Fruit fly (Drosophila melanogaster) whole organism: ENCODE data around the gene CkIIalpha-i3.

ENCODE experiments used
- CG8478 ChIP-seq: fragments of >200 bp; optimal IDR thresholded peaks from 2 replicates; lab custom pipeline; 2018; ENCODE audit warnings: inconsistent platforms
- EcR ChIP-seq, 2 experiments: fragments of >200 bp; optimal IDR thresholded peaks; 2 replicates each; lab custom pipeline; 2017; ENCODE audit warnings: missing biosample characterization in 2 of 2, missing genetic modification characterization in 2 of 2, missing genetic modification reagents in 2 of 2
- pan ChIP-seq: fragments of >200 bp; optimal IDR thresholded peaks from 2 replicates; lab custom pipeline; 2017
- psq ChIP-seq: fragments of >200 bp; optimal IDR thresholded peaks from 2 replicates; lab custom pipeline; 2017
- usp ChIP-seq: fragments of >200 bp; optimal IDR thresholded peaks from 2 replicates; lab custom pipeline; 2017; ENCODE audit warnings: missing biosample characterization, missing genetic modification characterization, mixed read lengths

DNA sequence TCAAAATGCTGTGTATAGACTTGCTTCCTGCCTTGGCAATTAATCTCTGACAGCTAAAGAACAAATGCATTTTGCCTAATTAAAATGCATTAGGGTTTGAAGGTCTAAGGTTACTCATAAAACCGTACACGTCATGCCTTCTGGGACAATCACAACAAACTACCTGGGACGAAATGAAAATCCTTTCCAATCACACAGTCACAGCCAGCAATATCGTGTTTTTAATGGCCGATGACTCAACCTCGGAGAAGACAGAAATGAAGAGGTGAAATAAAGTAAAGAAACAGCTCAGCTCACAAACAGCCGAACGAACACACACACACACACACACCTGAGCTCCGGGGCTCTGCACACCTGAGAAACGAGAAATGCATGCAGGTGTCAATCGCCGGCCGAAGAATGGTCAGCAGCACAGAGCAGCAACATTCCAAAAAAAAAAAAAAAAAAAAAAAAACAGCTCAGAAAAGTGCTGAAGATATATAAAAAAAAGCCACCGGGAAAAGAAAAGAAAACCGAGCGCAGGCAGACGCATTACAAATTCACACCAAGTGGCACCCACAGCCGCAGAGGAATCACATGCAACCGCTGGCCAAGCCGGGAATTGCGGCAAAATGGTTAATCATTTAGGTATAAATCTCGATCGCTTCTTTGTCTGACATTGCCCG is 22.0 kb upstream of the CkIIalpha-i3 start:
- TF ChIP-seq pan (lab: Kevin White, UChicago) (no peak), CG8478 (lab: Kevin White, UChicago) (no peak), psq (no peak), EcR (GFP tag; optimal IDR thresholded peaks at IDR 0.05; lab: Kevin White, UChicago) (no peak), usp (no peak)
